Fruit fly (Drosophila melanogaster) S2 (cell line): Measurements from ENCODE around the gene sra.

Source experiments
- CG8478 ChIP-seq: fragments of >200 bp; optimal IDR thresholded peaks from 2 replicates; lab custom pipeline; 2018
- CTCF ChIP-seq, 2 experiments: fragments of >200 bp; optimal IDR thresholded peaks; 2 replicates each; lab custom pipeline; 2018

dm6 chr3R:16156032-16156431 is 30.8 kb upstream of the sra start:
- TF ChIP-seq CG8478 (lab: Kevin White, UChicago) (no peak), CTCF (optimal IDR thresholded peaks at IDR 0.05; lab: Kevin White, UChicago) (no peak)
